Worm (Caenorhabditis elegans) whole organism, L3 larva: ENCODE data around the gene rpl-37.

Experiments
- egl-27 ChIP-seq: sonication (generic microtip); optimal IDR thresholded peaks from 4 replicates; lab custom pipeline; 2017; ENCODE audit warnings: missing biosample characterization, missing genetic modification reagents, missing genetic modification characterization
- egl-5 ChIP-seq: fragments of 150-350 bp; optimal IDR thresholded peaks from 2 replicates; lab custom pipeline; 2017; ENCODE audit warnings: missing biosample characterization, missing genetic modification reagents, missing genetic modification characterization, inconsistent platforms
- fos-1 ChIP-seq: fragments of 150-350 bp; optimal IDR thresholded peaks from 2 replicates; lab custom pipeline; 2014; ENCODE audit warnings: missing biosample characterization, missing genetic modification characterization
- nhr-23 ChIP-seq: fragments of 150-350 bp; optimal IDR thresholded peaks from 2 replicates; lab custom pipeline; 2014; ENCODE audit warnings: missing biosample characterization, missing genetic modification reagents, missing genetic modification characterization

- TF ChIP-seq fos-1: no peak
- no peak for TF ChIP-seq nhr-23 (tag; lab: Kevin White, UChicago)
- no peak for TF ChIP-seq egl-5
- TF ChIP-seq egl-27 (tag; lab: Kevin White, UChicago): no peak
Measured at ce11 chrIII:3548017-3548416, 19.6 kb downstream of the rpl-37 start, which contains the start of gene C54C6.11.
